Worm (Caenorhabditis elegans): ENCODE measurements around the gene C55A6.3.

ce11 chrV:11462963-11463453 is 50.3 kb downstream of the C55A6.3 start, which contains the start of gene zipt-16:
- no peak for TF ChIP-seq ztf-22 (GFP tag; optimal IDR thresholded peaks at IDR 0.05)
- TF ChIP-seq egl-18 (GFP tag; IDR thresholded peaks at IDR 0.05) = no peak
- no peak for TF ChIP-seq C17E4.6 (GFP tag; IDR thresholded peaks at IDR 0.05)
- TF ChIP-seq xnd-1 (tag; optimal IDR thresholded peaks at IDR 0.05) = no peak
- TF ChIP-seq nfya-1 (tag; optimal IDR thresholded peaks at IDR 0.05; ENCODE audit: borderline replicate concordance, insufficient read depth) = no peak
- no peak for TF ChIP-seq zim-3 (tag; optimal IDR thresholded peaks at IDR 0.05)
- no peak for TF ChIP-seq sea-2 (GFP tag; IDR thresholded peaks at IDR 0.05)
- no peak for TF ChIP-seq akir-1 (GFP tag; optimal IDR thresholded peaks at IDR 0.05)
- TF ChIP-seq pha-4 (tag; optimal IDR thresholded peaks at IDR 0.05) = no peak
- TF ChIP-seq egrh-3 (GFP tag; IDR thresholded peaks at IDR 0.05) = no peak
- no peak for TF ChIP-seq ztf-26 (tag; optimal IDR thresholded peaks at IDR 0.05)
- no peak for TF ChIP-seq aptf-3 (GFP tag; IDR thresholded peaks at IDR 0.05)
- no peak for TF ChIP-seq F39B2.1 (GFP tag; IDR thresholded peaks at IDR 0.05)
